Worm (Caenorhabditis elegans) whole organism, L3 larva: Measurements from ENCODE around the gene clec-251.
"Not testable (repeated sequence)": the region's sequence is repeated elsewhere in the genome, so short reads cannot be mapped to it uniquely, and the experiment has no call there.

Source experiments
- R02D3.7 ChIP-seq: fragments of 150-350 bp; optimal IDR thresholded peaks from 2 replicates; lab custom pipeline; 2014; ENCODE audit warnings: missing biosample characterization, missing genetic modification characterization
- ZK546.5 ChIP-seq: sonication (generic microtip); optimal IDR thresholded peaks from 2 replicates; lab custom pipeline; 2017; ENCODE audit warnings: missing biosample characterization, missing genetic modification characterization
- aly-2 ChIP-seq: fragments of 150-350 bp; optimal IDR thresholded peaks from 2 replicates; lab custom pipeline; 2014; ENCODE audit warnings: missing biosample characterization, missing genetic modification characterization
- ceh-16 ChIP-seq: sonication (generic microtip); optimal IDR thresholded peaks from 2 replicates; lab custom pipeline; 2017; ENCODE audit warnings: missing biosample characterization, missing genetic modification characterization
- ceh-82 ChIP-seq: fragments of 150-350 bp; optimal IDR thresholded peaks from 2 replicates; lab custom pipeline; 2014; ENCODE audit warnings: missing biosample characterization, missing genetic modification characterization
- ceh-9 ChIP-seq: sonication (generic microtip); optimal IDR thresholded peaks from 2 replicates; lab custom pipeline; 2018; ENCODE audit warnings: missing biosample characterization, missing genetic modification characterization
- daf-12 ChIP-seq: fragments of 150-350 bp; optimal IDR thresholded peaks from 2 replicates; lab custom pipeline; 2014; ENCODE audit warnings: missing biosample characterization, missing genetic modification reagents, missing genetic modification characterization
- egl-5 ChIP-seq: fragments of 150-350 bp; optimal IDR thresholded peaks from 2 replicates; lab custom pipeline; 2017; ENCODE audit warnings: missing biosample characterization, missing genetic modification reagents, missing genetic modification characterization, inconsistent platforms
- elt-2 ChIP-seq: sonication (generic microtip); optimal IDR thresholded peaks from 2 replicates; lab custom pipeline; 2016; ENCODE audit warnings: missing genetic modification reagents, mild to moderate bottlenecking, missing genetic modification characterization, missing compliant biosample characterization
- elt-3 ChIP-seq, 3 experiments: fragments of 150-350 bp in 1 of 3; sonication (generic microtip) in 2 of 3; optimal IDR thresholded peaks; 2 replicates in 2 of 3; 4 replicates in 1 of 3; lab custom pipeline; 2014 to 2017; ENCODE audit warnings: missing biosample characterization in 3 of 3, missing genetic modification characterization in 3 of 3
- fkh-10 ChIP-seq: sonication (generic microtip); optimal IDR thresholded peaks from 2 replicates; lab custom pipeline; 2017; ENCODE audit warnings: missing biosample characterization, missing genetic modification reagents, missing genetic modification characterization
- fos-1 ChIP-seq: fragments of 150-350 bp; optimal IDR thresholded peaks from 2 replicates; lab custom pipeline; 2014; ENCODE audit warnings: missing biosample characterization, missing genetic modification characterization
- hmg-11 ChIP-seq: sonication (generic microtip); optimal IDR thresholded peaks from 2 replicates; lab custom pipeline; 2016; ENCODE audit warnings: missing genetic modification characterization, missing compliant biosample characterization
- lin-39 ChIP-seq: fragments of 150-350 bp; optimal IDR thresholded peaks from 2 replicates; lab custom pipeline; 2018; ENCODE audit warnings: missing biosample characterization, missing genetic modification reagents, missing genetic modification characterization
- lsy-12 ChIP-seq: sonication (generic microtip); optimal IDR thresholded peaks from 2 replicates; lab custom pipeline; 2016; ENCODE audit warnings: mild to moderate bottlenecking, missing genetic modification characterization, missing compliant biosample characterization
- mdl-1 ChIP-seq: fragments of 150-350 bp; optimal IDR thresholded peaks from 2 replicates; lab custom pipeline; 2014; ENCODE audit warnings: missing biosample characterization, missing genetic modification characterization
- mml-1 ChIP-seq: fragments of 150-350 bp; sonication (generic microtip); optimal IDR thresholded peaks from 3 replicates; lab custom pipeline; 2014; ENCODE audit warnings: missing biosample characterization, missing genetic modification characterization
- nfya-1 ChIP-seq: sonication (generic microtip); optimal IDR thresholded peaks from 2 replicates; lab custom pipeline; 2017; ENCODE audit warnings: missing genetic modification characterization, mild to moderate bottlenecking, missing compliant biosample characterization, antibody characterized with exemption, moderate library complexity; ENCODE audit not compliant: insufficient read depth
- nhr-12 ChIP-seq: fragments of 150-350 bp; optimal IDR thresholded peaks from 2 replicates; lab custom pipeline; 2014; ENCODE audit warnings: missing biosample characterization, missing genetic modification characterization
- nhr-23 ChIP-seq: fragments of 150-350 bp; optimal IDR thresholded peaks from 2 replicates; lab custom pipeline; 2014; ENCODE audit warnings: missing biosample characterization, missing genetic modification reagents, missing genetic modification characterization
- nhr-237 ChIP-seq: fragments of 150-350 bp; optimal IDR thresholded peaks from 2 replicates; lab custom pipeline; 2014; ENCODE audit warnings: missing biosample characterization, missing genetic modification characterization
- nhr-25 ChIP-seq: sonication (generic microtip); optimal IDR thresholded peaks from 2 replicates; lab custom pipeline; 2017; ENCODE audit warnings: missing biosample characterization, missing genetic modification characterization
- nhr-28 ChIP-seq: fragments of 150-350 bp; optimal IDR thresholded peaks from 2 replicates; lab custom pipeline; 2014; ENCODE audit warnings: missing biosample characterization, missing genetic modification characterization
- nhr-43 ChIP-seq: sonication (generic microtip); optimal IDR thresholded peaks from 2 replicates; lab custom pipeline; 2016; ENCODE audit warnings: mild to moderate bottlenecking, missing genetic modification characterization, missing compliant biosample characterization; ENCODE audit not compliant: poor library complexity, severe bottlenecking
- nhr-67 ChIP-seq: fragments of 150-350 bp; optimal IDR thresholded peaks from 2 replicates; lab custom pipeline; 2014; ENCODE audit warnings: missing biosample characterization, missing genetic modification characterization
- nhr-76 ChIP-seq: fragments of 150-350 bp; sonication (generic microtip); optimal IDR thresholded peaks from 5 replicates; lab custom pipeline; 2014; ENCODE audit warnings: missing biosample characterization, missing genetic modification characterization
- nhr-77 ChIP-seq: fragments of 150-350 bp; optimal IDR thresholded peaks from 2 replicates; lab custom pipeline; 2014; ENCODE audit warnings: missing biosample characterization, missing genetic modification characterization
- pha-4 ChIP-seq: fragments of 150-350 bp; optimal IDR thresholded peaks from 2 replicates; lab custom pipeline; 2014; ENCODE audit warnings: missing biosample characterization, missing genetic modification reagents, missing genetic modification characterization
- pqm-1 ChIP-seq: fragments of 150-350 bp; optimal IDR thresholded peaks from 2 replicates; lab custom pipeline; 2017; ENCODE audit warnings: missing biosample characterization, missing genetic modification characterization, inconsistent platforms
- sea-2 ChIP-seq: fragments of 150-350 bp; sonication (generic microtip); optimal IDR thresholded peaks from 4 replicates; lab custom pipeline; 2014; ENCODE audit warnings: missing biosample characterization, missing genetic modification reagents, missing genetic modification characterization
- skn-1 ChIP-seq: fragments of 150-350 bp; optimal IDR thresholded peaks from 2 replicates; lab custom pipeline; 2014; ENCODE audit warnings: missing biosample characterization, missing genetic modification characterization
- tbx-2 ChIP-seq: sonication (generic microtip); optimal IDR thresholded peaks from 2 replicates; lab custom pipeline; 2016; ENCODE audit warnings: mild to moderate bottlenecking, missing genetic modification characterization, missing compliant biosample characterization
- unc-39 ChIP-seq: sonication (generic microtip); optimal IDR thresholded peaks from 4 replicates; lab custom pipeline; 2017; ENCODE audit warnings: missing biosample characterization, missing genetic modification characterization
- unc-62 ChIP-seq: fragments of 150-350 bp; sonication (generic microtip); optimal IDR thresholded peaks from 4 replicates; lab custom pipeline; 2014; ENCODE audit warnings: missing biosample characterization, missing genetic modification reagents, missing genetic modification characterization
- zag-1 ChIP-seq: fragments of 150-350 bp; optimal IDR thresholded peaks from 2 replicates; lab custom pipeline; 2014; ENCODE audit warnings: missing biosample characterization, missing genetic modification characterization
- ztf-11 ChIP-seq: fragments of 150-350 bp; optimal IDR thresholded peaks from 2 replicates; lab custom pipeline; 2014; ENCODE audit warnings: missing biosample characterization, missing genetic modification characterization
- ztf-4 ChIP-seq: fragments of 150-350 bp; optimal IDR thresholded peaks from 2 replicates; lab custom pipeline; 2014; ENCODE audit warnings: missing biosample characterization, missing genetic modification characterization

clec-251 gene

DNA sequence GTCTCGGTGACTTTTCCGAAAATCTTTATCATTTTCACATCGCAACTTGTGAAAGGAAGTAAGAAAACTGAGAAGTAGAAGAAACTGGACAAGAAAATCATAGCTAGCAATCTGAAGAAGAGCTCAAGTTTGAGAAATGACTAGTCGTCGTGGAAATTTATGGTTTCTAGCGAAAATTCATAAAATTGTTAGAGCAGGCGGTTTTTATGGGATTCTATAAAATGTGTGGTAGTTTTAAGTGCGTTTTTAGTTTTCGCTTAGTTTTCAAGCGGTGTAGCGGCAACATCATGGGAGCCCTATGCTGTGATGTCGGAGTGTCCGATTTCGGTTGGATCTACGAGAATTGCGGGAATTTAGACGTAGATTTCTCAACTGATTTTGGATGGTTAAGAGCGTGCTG, 7.5 kb upstream of the clec-251 start, which contains the start of gene clec-254:
Gene clec-254 (minus strand): TSS at position 101 of the 400 bp plus-strand sequence.
- not testable (repeated sequence) for TF ChIP-seq ceh-82, nhr-67, ceh-9 (tag; lab: Kevin White, UChicago)

- TF ChIP-seq ZK546.5 (no peak), unc-62 (GFP tag; lab: Kevin White, UChicago) (no peak), nhr-12 (tag; lab: Kevin White, UChicago) (no peak), lsy-12 (tag; lab: Kevin White, UChicago) (no peak), nfya-1 (tag; lab: Kevin White, UChicago) (no peak), zag-1 (tag; lab: Kevin White, UChicago) (no peak), R02D3.7 (tag; lab: Kevin White, UChicago) (no peak), ceh-9 (tag; lab: Kevin White, UChicago) (no peak), ztf-11 (tag; lab: Kevin White, UChicago) (no peak), nhr-28 (no peak), mml-1 (tag; lab: Kevin White, UChicago) (no peak), lin-39 (tag; lab: Kevin White, UChicago) (no peak), ceh-16 (tag; lab: Kevin White, UChicago) (no peak), aly-2 (tag; lab: Kevin White, UChicago) (no peak), nhr-237 (no peak)
Measured at ce11 chrV:18753036-18753435, 6.2 kb upstream of the clec-251 start, which contains the start of gene F11D11.6. Gene F11D11.6, minus strand, starts transcription at chrV:18753136.

DNA sequence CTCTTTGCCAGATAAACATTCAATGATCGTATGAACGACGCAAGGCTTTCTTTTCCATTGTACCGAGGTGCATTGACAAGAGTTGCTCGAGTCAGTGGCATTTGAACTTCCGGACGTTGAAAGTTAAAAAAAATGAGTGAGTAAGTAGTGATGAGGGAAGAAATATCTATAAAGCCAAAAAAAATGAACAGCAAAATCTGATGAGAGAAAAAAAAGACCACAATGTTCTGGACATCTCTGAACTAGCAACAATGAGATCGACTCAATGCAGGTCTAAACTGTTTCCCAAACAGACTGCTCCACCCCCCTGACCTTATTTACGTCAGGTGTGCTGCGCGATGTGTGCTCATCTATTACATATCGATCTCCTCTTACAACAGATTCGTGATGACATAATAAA, 3.7 kb upstream of the clec-251 start, which contains the start of the genes F11D11.21 and F11D11.12:
Gene F11D11.21 (minus strand): TSS at position 101 of the 400 bp plus-strand sequence.
Gene F11D11.12 (minus strand): TSS at position 238 of the 400 bp plus-strand sequence.
- no peak for TF ChIP-seq ztf-11 (tag; lab: Kevin White, UChicago)
- no peak for TF ChIP-seq elt-3 (tag; optimal IDR thresholded peaks at IDR 0.05; lab: Kevin White, UChicago)
- no peak for TF ChIP-seq fos-1 (tag; lab: Kevin White, UChicago)
- no peak for TF ChIP-seq ceh-9 (tag; lab: Kevin White, UChicago)
- TF ChIP-seq ztf-4 (tag; lab: Kevin White, UChicago): no peak
- no peak for TF ChIP-seq mdl-1 (tag; lab: Kevin White, UChicago)
- TF ChIP-seq skn-1 (tag; lab: Kevin White, UChicago): no peak
- TF ChIP-seq nhr-12 (tag; lab: Kevin White, UChicago): no peak
- TF ChIP-seq, all 47 proteins: peak for 0

- TF ChIP-seq tbx-2 (tag; lab: Kevin White, UChicago): no peak
- TF ChIP-seq nhr-237: no peak
- no peak for TF ChIP-seq nhr-43 (tag; lab: Kevin White, UChicago)
- TF ChIP-seq elt-2 (tag; lab: Kevin White, UChicago): no peak
- TF ChIP-seq fos-1 (tag; lab: Kevin White, UChicago): no peak
- no peak for TF ChIP-seq nhr-28
- no peak for TF ChIP-seq nhr-25
- no peak for TF ChIP-seq ceh-82 (tag; lab: Kevin White, UChicago)
- no peak for TF ChIP-seq nhr-23
- TF ChIP-seq sea-2 (GFP tag; lab: Kevin White, UChicago): no peak
- TF ChIP-seq pha-4: no peak
Measured at ce11 chrV:18748726-18749125, 1.9 kb upstream of the clec-251 start, which contains the start of gene clec-252. Gene clec-252, minus strand, starts transcription at chrV:18748826.

ce11 chrV:18742108-18742507, 4.7 kb downstream of the clec-251 start, which contains the start of gene clec-250:
Gene clec-250, minus strand, starts transcription at chrV:18742208.
- TF ChIP-seq hmg-11 (tag; lab: Kevin White, UChicago) (no peak), nhr-77 (tag; lab: Kevin White, UChicago) (no peak)

- TF ChIP-seq lsy-12 (tag; lab: Kevin White, UChicago): no peak
- TF ChIP-seq pha-4: no peak
- no peak for TF ChIP-seq zag-1 (tag; lab: Kevin White, UChicago)
- no peak for TF ChIP-seq R02D3.7 (tag; lab: Kevin White, UChicago)
- TF ChIP-seq nhr-67 (tag; lab: Kevin White, UChicago): no peak
- TF ChIP-seq tbx-2 (tag; lab: Kevin White, UChicago): no peak
- no peak for TF ChIP-seq skn-1 (tag; lab: Kevin White, UChicago)
- TF ChIP-seq nhr-25: no peak
- no peak for TF ChIP-seq pqm-1
- no peak for TF ChIP-seq nhr-77 (tag; lab: Kevin White, UChicago)
- TF ChIP-seq unc-39 (tag; lab: Kevin White, UChicago): no peak
- TF ChIP-seq ztf-4 (tag; lab: Kevin White, UChicago): no peak
- no peak for TF ChIP-seq fkh-10 (GFP tag; lab: Kevin White, UChicago)
- TF ChIP-seq daf-12 (tag; lab: Kevin White, UChicago): no peak
- no peak for TF ChIP-seq nhr-76 (tag; lab: Kevin White, UChicago)
- no peak for TF ChIP-seq elt-2 (tag; lab: Kevin White, UChicago)
- no peak for TF ChIP-seq egl-5 (tag; lab: Kevin White, UChicago)
- TF ChIP-seq ceh-9 (tag; lab: Kevin White, UChicago): no peak
- TF ChIP-seq lin-39 (tag; lab: Kevin White, UChicago): no peak
- TF ChIP-seq hmg-11 (tag; lab: Kevin White, UChicago): no peak
Measured at ce11 chrV:18737646-18738045, 9.1 kb downstream of the clec-251 start.
